Worm (Caenorhabditis elegans) whole organism, L2 larva: ENCODE measurements around the gene nsph-3.2.

Experiments
- ama-1 ChIP-seq: fragments of 150-350 bp; optimal IDR thresholded peaks from 2 replicates; lab custom pipeline; 2018; ENCODE audit warnings: inconsistent platforms
- egl-27 ChIP-seq: sonication (generic microtip); optimal IDR thresholded peaks from 3 replicates; lab custom pipeline; 2017; ENCODE audit warnings: missing biosample characterization, missing genetic modification reagents, missing genetic modification characterization
- elt-3 ChIP-seq: sonication (generic microtip); optimal IDR thresholded peaks from 2 replicates; lab custom pipeline; 2017; ENCODE audit warnings: missing biosample characterization, missing genetic modification characterization
- lin-13 ChIP-seq: fragments of 150-350 bp; optimal IDR thresholded peaks from 2 replicates; lab custom pipeline; 2014; ENCODE audit warnings: missing biosample characterization, missing genetic modification reagents, missing genetic modification characterization
- nhr-12 ChIP-seq: fragments of 150-350 bp; optimal IDR thresholded peaks from 2 replicates; lab custom pipeline; 2014; ENCODE audit warnings: missing biosample characterization, missing genetic modification characterization
- nhr-237 ChIP-seq: fragments of 150-350 bp; optimal IDR thresholded peaks from 2 replicates; lab custom pipeline; 2014; ENCODE audit warnings: missing biosample characterization, missing genetic modification characterization
- unc-55 ChIP-seq: fragments of 150-350 bp; sonication (generic microtip); optimal IDR thresholded peaks from 3 replicates; lab custom pipeline; 2014; ENCODE audit warnings: missing biosample characterization, missing genetic modification reagents, missing genetic modification characterization
- unc-62 ChIP-seq: fragments of 150-350 bp; optimal IDR thresholded peaks from 2 replicates; lab custom pipeline; 2014; ENCODE audit warnings: missing biosample characterization, missing genetic modification reagents, missing genetic modification characterization

- TF ChIP-seq egl-27 (tag; lab: Kevin White, UChicago) (no peak), nhr-12 (no peak), lin-13 (GFP tag; lab: Kevin White, UChicago) (no peak), nhr-237 (tag; lab: Kevin White, UChicago) (no peak), unc-55 (GFP tag; lab: Kevin White, UChicago) (no peak), ama-1 (no peak), elt-3 (tag; lab: Kevin White, UChicago) (no peak), unc-62 (GFP tag; lab: Kevin White, UChicago) (no peak)
Measured at ce11 chrIV:10066456-10066855, 46.2 kb upstream of the nsph-3.2 start.
